Fruit fly (Drosophila melanogaster): ENCODE data around the gene Vps2.

- TF ChIP-seq usp (GFP tag; optimal IDR thresholded peaks at IDR 0.05) (no peak), CG8478 (optimal IDR thresholded peaks at IDR 0.05) (no peak), psq (optimal IDR thresholded peaks at IDR 0.05) (no peak)
Observed at dm6 chr3R:26009766-26010414, 42.7 kb upstream of the Vps2 start.
